Fruit fly (Drosophila melanogaster) ovary, adult (tissue): Measurements from ENCODE around the gene CG5079.
A peak's percentile ranks its signal among the peaks of the same experiment; 100 is the strongest.

Experiments used
- CG17801 ChIP-seq: fragments of 200-800 bp; optimal IDR thresholded peaks from 2 replicates; lab custom pipeline; 2019; ENCODE audit warnings: missing biosample characterization, mild to moderate bottlenecking, missing genetic modification characterization, moderate library complexity; ENCODE audit not compliant: partially characterized antibody

CG5079 gene

DNA sequence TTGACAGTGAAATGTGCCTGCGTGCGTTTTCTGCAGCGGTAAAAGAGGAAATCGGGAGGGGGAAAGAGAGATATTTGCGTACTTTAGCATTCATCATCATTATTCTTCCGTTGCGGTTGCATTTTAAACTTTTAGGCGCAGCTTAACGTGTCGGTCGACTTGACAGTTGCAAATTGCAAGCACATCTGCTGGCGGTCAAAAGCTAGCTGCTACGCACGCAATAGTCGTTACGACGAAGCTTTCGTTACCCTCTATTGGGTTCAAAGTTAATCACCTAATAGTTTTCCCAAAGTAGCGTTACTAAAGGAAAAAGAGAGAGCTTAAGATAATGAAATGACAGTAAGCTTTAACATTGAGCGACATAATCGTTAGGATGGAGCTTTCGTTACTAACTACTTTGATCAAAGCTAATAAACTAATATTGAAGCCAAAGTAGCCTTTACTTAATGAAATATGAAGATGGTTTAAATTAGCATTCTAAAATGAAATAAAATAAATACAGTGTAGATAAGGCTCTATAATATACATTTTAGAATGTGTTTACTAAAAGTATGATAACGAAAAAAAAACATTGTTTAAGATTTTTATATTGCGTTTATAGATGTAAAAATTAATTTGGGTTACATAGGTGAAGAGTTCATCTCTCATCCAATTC, 38.7 kb downstream of the CG5079 start:
- peak; percentile 24 for TF ChIP-seq CG17801 (GFP tag; lab: Kevin White, UChicago)

DNA sequence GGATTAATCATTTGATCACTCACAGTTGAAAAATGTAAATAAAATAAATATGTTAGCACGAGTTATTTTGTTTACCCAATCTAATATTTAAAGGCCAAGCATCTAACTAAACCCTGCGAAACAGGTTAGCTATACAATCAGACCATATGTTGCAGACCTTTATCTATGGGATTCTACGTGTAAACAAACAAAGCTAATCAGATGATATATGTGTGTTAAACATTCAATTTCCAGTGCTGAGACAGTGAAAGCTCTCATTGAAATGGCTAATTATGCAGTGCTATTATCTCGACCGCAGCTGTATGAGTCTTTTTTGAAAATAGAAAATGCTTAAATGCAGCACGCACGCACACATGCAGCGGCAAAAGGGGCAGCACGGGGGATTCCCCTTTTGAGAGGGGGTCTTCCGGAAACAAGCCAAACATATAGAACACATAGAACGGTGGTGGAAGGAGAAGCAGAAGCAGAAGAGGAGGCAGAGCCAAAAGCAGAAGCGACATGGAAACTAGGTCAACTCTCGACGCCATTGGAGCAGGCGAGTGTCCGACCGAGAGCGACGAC, 46.5 kb downstream of the CG5079 start:
- TF ChIP-seq CG17801 (GFP tag; lab: Kevin White, UChicago) = no peak

DNA sequence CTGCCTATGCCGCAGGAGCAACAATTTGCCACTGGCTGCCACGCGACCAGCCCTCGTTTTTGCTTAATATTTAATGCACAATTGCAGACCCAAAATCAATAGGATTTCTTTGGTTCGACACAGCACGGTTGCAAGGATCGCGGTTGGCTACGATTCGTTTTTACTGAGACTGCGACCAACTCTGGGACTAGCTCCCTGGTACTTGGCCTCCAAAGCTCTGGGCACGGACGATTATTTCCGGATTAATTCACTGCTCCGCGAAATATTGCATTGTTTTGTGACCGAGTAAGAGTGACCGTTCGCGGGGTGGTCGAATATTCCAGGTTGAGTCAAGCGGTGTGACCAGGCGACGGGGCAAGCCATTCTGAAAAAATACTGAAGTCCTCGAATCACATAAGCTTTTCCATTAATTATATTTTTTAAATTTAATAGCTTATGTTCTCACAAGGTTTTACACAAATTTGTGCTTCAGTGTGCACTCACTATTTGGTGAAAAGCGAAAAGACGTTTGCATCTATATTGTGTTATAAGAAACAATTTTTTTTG, 47.6 kb downstream of the CG5079 start, which contains the start of gene Tnks:
Gene Tnks (minus strand): TSS at position 302 of the 546 bp plus-strand sequence.
- no peak for TF ChIP-seq CG17801 (GFP tag; lab: Kevin White, UChicago)

DNA sequence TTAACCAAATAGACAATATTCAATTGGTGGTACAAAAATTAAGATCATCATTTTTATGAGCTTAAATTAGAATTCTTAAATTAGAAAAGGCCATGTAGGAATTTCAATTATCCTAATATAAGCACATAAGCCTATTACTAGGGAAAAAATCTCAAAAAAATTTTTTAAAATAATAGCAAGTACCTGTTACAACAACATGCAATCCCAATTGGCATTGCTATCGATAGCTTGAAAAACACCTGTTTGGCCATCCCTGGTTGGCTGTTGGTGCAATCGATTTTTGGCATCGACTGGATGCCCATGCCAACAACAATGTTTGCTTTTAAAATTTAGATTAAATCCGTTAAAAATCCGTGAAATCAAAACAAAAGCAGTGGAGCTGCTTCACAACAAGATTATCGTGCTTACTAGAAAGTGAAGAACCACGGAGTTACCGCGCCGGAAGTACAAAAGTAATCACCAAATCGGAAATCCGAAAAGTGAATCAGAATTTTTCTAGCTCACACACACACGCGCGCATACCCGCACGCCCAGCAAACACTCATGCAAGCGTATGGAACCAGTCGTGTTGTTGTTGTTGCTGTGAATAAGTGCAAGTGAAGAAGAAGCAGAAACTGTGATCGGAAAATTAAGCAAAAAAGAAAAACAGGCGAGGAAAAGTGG, 48.2 kb downstream of the CG5079 start, which contains the start of gene RASSF8:
Gene RASSF8 (plus strand): TSS at position 265 of the 663 bp plus-strand sequence.
- peak; percentile 48 for TF ChIP-seq CG17801 (GFP tag; lab: Kevin White, UChicago)

DNA sequence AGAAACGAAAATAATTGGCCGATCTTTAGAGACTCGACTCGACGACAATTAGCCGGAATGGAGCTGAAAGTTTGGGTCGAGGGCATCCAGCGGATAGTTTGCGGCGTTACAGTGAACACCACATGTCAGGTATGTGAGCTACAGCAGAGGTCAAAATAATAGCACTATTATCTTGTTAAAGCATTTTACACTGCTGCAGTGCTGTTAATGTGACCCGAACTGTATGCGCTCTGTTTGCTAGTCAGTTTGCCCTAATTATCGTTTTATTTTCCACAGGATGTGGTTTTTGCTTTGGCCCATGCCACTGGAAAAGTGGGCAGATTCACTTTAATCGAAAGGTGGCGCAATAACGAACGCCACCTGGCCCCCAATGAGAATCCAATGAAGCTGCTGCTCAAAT, 48.9 kb downstream of the CG5079 start:
- TF ChIP-seq CG17801 (GFP tag; lab: Kevin White, UChicago) = no peak
